Worm (Caenorhabditis elegans) whole organism, L4 larva: Measurements from ENCODE around the gene C01G12.13.

Experiments
- F10B5.3 ChIP-seq: sonication (generic microtip); optimal IDR thresholded peaks from 2 replicates; lab custom pipeline; 2016; ENCODE audit warnings: mild to moderate bottlenecking, missing genetic modification characterization, missing compliant biosample characterization
- F37D6.2 ChIP-seq: sonication (generic microtip); optimal IDR thresholded peaks from 2 replicates; lab custom pipeline; 2016; ENCODE audit warnings: mild to moderate bottlenecking, missing genetic modification characterization, missing compliant biosample characterization
- T26A8.4 ChIP-seq: fragments of 200-800 bp; sonication (Bioruptor generic); IDR thresholded peaks from 2 replicates; pipeline ENCODE4 v1.3.6; 2022; ENCODE audit warnings: missing genetic modification characterization, missing compliant biosample characterization
- Y75B8A.6 ChIP-seq: fragments of 200-800 bp; sonication (Bioruptor generic); IDR thresholded peaks from 2 replicates; pipeline ENCODE4 v1.3.6; 2022; ENCODE audit warnings: missing genetic modification reagents, missing genetic modification characterization, missing compliant biosample characterization
- aha-1 ChIP-seq: fragments of 150-350 bp; peaks from one replicate; lab custom pipeline; 2014; ENCODE audit warnings: missing biosample characterization, missing genetic modification characterization
- aly-2 ChIP-seq: sonication (generic microtip); optimal IDR thresholded peaks from 2 replicates; lab custom pipeline; 2018; ENCODE audit warnings: missing biosample characterization, missing genetic modification characterization
- arid-1 ChIP-seq: fragments of 200-800 bp; sonication (Bioruptor generic); conservative IDR thresholded peaks from 2 replicates; pipeline ENCODE4 v1.3.6; 2022; ENCODE audit warnings: missing genetic modification reagents, missing genetic modification characterization, missing compliant biosample characterization
- ceh-20 ChIP-seq: fragments of 200-800 bp; sonication (Bioruptor generic); IDR thresholded peaks from 2 replicates; pipeline ENCODE4 v1.3.6; 2022; ENCODE audit warnings: missing genetic modification reagents, missing genetic modification characterization, missing compliant biosample characterization
- ceh-28 ChIP-seq: fragments of 150-350 bp; optimal IDR thresholded peaks from 2 replicates; lab custom pipeline; 2014; ENCODE audit warnings: missing biosample characterization, missing genetic modification reagents, missing genetic modification characterization
- ceh-62 ChIP-seq: sonication (generic microtip); optimal IDR thresholded peaks from 2 replicates; lab custom pipeline; 2017; ENCODE audit warnings: missing biosample characterization, missing genetic modification characterization
- ctbp-1 ChIP-seq: fragments of 200-800 bp; sonication (Bioruptor generic); IDR thresholded peaks from 2 replicates; pipeline ENCODE4 v1.3.6; 2022; ENCODE audit warnings: missing genetic modification reagents, missing genetic modification characterization, missing compliant biosample characterization
- daf-16 ChIP-seq, 3 experiments: sonication (generic microtip); optimal IDR thresholded peaks; 2 replicates each; lab custom pipeline; 2016 to 2017; ENCODE audit warnings: missing genetic modification characterization in 3 of 3, missing genetic modification reagents in 3 of 3, mild to moderate bottlenecking in 2 of 3, missing compliant biosample characterization in 2 of 3, missing biosample characterization in 1 of 3, moderate library complexity in 1 of 3
- dmd-6 ChIP-seq: fragments of 200-800 bp; sonication (Bioruptor generic); IDR thresholded peaks from 2 replicates; pipeline ENCODE4 v1.3.6; 2022; ENCODE audit warnings: missing genetic modification reagents, missing genetic modification characterization, missing compliant biosample characterization
- dmd-8 ChIP-seq: fragments of 200-800 bp; sonication (Bioruptor generic); IDR thresholded peaks from 2 replicates; pipeline ENCODE4 v1.3.6; 2022; ENCODE audit warnings: missing genetic modification characterization, missing compliant biosample characterization
- dpl-1 ChIP-seq: fragments of 150-350 bp; optimal IDR thresholded peaks from 2 replicates; lab custom pipeline; 2014; ENCODE audit warnings: missing biosample characterization, missing genetic modification reagents, missing genetic modification characterization
- egl-43 ChIP-seq: fragments of 200-800 bp; sonication (Bioruptor generic); IDR thresholded peaks from 2 replicates; pipeline ENCODE4 v1.3.6; 2022; ENCODE audit warnings: missing genetic modification reagents, missing genetic modification characterization, missing compliant biosample characterization
- fkh-10 ChIP-seq: fragments of 150-350 bp; optimal IDR thresholded peaks from 2 replicates; lab custom pipeline; 2014; ENCODE audit warnings: missing biosample characterization, missing genetic modification reagents, missing genetic modification characterization
- hmg-1.1 ChIP-seq: fragments of 200-800 bp; sonication (Bioruptor generic); IDR thresholded peaks from 2 replicates; pipeline ENCODE4 v1.3.6; 2022; ENCODE audit warnings: missing genetic modification reagents, missing genetic modification characterization, missing compliant biosample characterization
- lin-13 ChIP-seq: fragments of 150-350 bp; optimal IDR thresholded peaks from 2 replicates; lab custom pipeline; 2014; ENCODE audit warnings: missing biosample characterization, missing genetic modification reagents, missing genetic modification characterization
- madf-5 ChIP-seq, 2 experiments: fragments of 200-800 bp; sonication (Bioruptor generic); IDR thresholded peaks; 2 replicates each; pipeline ENCODE4 v1.3.6; 2022; ENCODE audit warnings: missing compliant biosample characterization in 2 of 2, missing genetic modification characterization in 2 of 2
- mdl-1 ChIP-seq, 2 experiments: fragments of 150-350 bp in 1 of 2; sonication (generic microtip) in 1 of 2; optimal IDR thresholded peaks; 2 replicates each; lab custom pipeline; 2014 to 2017; ENCODE audit warnings: missing biosample characterization in 2 of 2, missing genetic modification characterization in 2 of 2
- nhr-102 ChIP-seq: sonication (generic microtip); optimal IDR thresholded peaks from 2 replicates; lab custom pipeline; 2016; ENCODE audit warnings: mild to moderate bottlenecking, missing genetic modification characterization, moderate library complexity, missing compliant biosample characterization
- nhr-237 ChIP-seq: sonication (generic microtip); optimal IDR thresholded peaks from 2 replicates; lab custom pipeline; 2017; ENCODE audit warnings: missing biosample characterization, missing genetic modification characterization
- pha-4 ChIP-seq, 2 experiments: fragments of 150-350 bp in 1 of 2; fragments of 200-800 bp in 1 of 2; sonication (Bioruptor generic) in 1 of 2; IDR thresholded peaks in 1 of 2; optimal IDR thresholded peaks in 1 of 2; 2 replicates each; pipeline versions ENCODE4 v1.3.6 to Lab custom; 2014 to 2022; ENCODE audit warnings: missing genetic modification characterization in 2 of 2, missing genetic modification reagents in 2 of 2, missing biosample characterization in 1 of 2, missing compliant biosample characterization in 1 of 2
- pqm-1 ChIP-seq: sonication (generic microtip); optimal IDR thresholded peaks from 2 replicates; lab custom pipeline; 2017; ENCODE audit warnings: missing biosample characterization, missing genetic modification characterization
- set-16 ChIP-seq: fragments of 200-800 bp; sonication (Bioruptor generic); IDR thresholded peaks from 2 replicates; pipeline ENCODE4 v1.3.6; 2022; ENCODE audit warnings: missing genetic modification reagents, missing genetic modification characterization, missing compliant biosample characterization
- skn-1 ChIP-seq: fragments of 150-350 bp; optimal IDR thresholded peaks from 2 replicates; lab custom pipeline; 2014; ENCODE audit warnings: missing biosample characterization, missing genetic modification characterization
- snpc-4 ChIP-seq: fragments of 150-350 bp; optimal IDR thresholded peaks from 2 replicates; lab custom pipeline; 2014; ENCODE audit warnings: missing biosample characterization, missing genetic modification characterization
- tag-97 ChIP-seq: fragments of 200-800 bp; sonication (Bioruptor generic); IDR thresholded peaks from 2 replicates; pipeline ENCODE4 v1.3.6; 2022; ENCODE audit warnings: missing genetic modification characterization, missing compliant biosample characterization
- unc-62 ChIP-seq, 3 experiments: fragments of 150-350 bp in 1 of 3; sonication (generic microtip); optimal IDR thresholded peaks in 2 of 3; peaks in 1 of 3; 1 replicate in 1 of 3; 2 replicates in 2 of 3; lab custom pipeline; 2014 to 2017; ENCODE audit warnings: missing biosample characterization in 3 of 3, missing genetic modification characterization in 3 of 3, missing genetic modification reagents in 3 of 3, missing genotype in 1 of 3
- zfp-3 ChIP-seq: fragments of 200-800 bp; sonication (Bioruptor generic); conservative IDR thresholded peaks from 2 replicates; pipeline ENCODE4 v1.3.6; 2022; ENCODE audit warnings: missing genetic modification reagents, missing genetic modification characterization, missing compliant biosample characterization
- zip-2 ChIP-seq: fragments of 150-350 bp; optimal IDR thresholded peaks from 2 replicates; lab custom pipeline; 2014; ENCODE audit warnings: missing biosample characterization, missing genetic modification characterization

The C01G12.13 gene

DNA sequence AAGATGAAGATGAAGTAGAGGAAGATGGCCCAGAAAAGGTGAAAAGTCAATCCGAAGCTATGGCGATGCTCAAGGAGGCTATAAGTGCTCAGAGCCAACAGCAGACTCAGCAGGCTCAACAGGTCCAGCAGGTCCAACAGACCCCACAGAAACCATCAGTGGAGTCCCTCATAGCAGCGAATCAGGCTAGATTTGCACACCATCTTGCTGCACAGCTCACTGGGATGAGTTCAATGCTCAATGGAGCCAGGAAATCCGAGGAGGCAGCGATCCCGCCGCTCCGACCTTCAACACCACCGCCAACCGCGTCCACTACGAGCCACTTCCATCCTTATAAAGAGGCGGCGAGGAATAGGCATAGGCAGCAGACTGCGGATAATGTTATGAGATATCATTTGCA lies 1.7 kb upstream of the C01G12.13 start:
- TF ChIP-seq dpl-1 (GFP tag; lab: Kevin White, UChicago) (no peak), lin-13 (GFP tag; lab: Kevin White, UChicago) (no peak), daf-16 (GFP tag; optimal IDR thresholded peaks at IDR 0.05; lab: Kevin White, UChicago) (no peak), daf-16 (tag; optimal IDR thresholded peaks at IDR 0.05; lab: Kevin White, UChicago) (no peak), egl-43 (0 out of 2 replicates have a peak, but pooled peaks have one; percentile 63), snpc-4 (no peak), nhr-102 (tag; lab: Kevin White, UChicago) (no peak), madf-5 (GFP tag; IDR thresholded peaks at IDR 0.05; lab: Robert Waterston, UW) (0 out of 4 replicates have a peak, but pooled peaks of 1 of the 2 experiments have one; percentile 64), pqm-1 (tag; lab: Kevin White, UChicago) (no peak), set-16 (peak; percentile 73), dmd-6 (no peak), ceh-20 (GFP tag; lab: Robert Waterston, UW) (no peak), dmd-8 (0 out of 2 replicates have a peak, but pooled peaks have one; percentile 6), hmg-1.1 (GFP tag; lab: Robert Waterston, UW) (no peak), F10B5.3 (tag; lab: Kevin White, UChicago) (no peak), aly-2 (tag; lab: Kevin White, UChicago) (no peak), ceh-62 (tag; lab: Kevin White, UChicago) (no peak), aha-1 (tag; lab: Kevin White, UChicago) (no peak), F37D6.2 (no peak), zip-2 (no peak), nhr-237 (tag; lab: Kevin White, UChicago) (no peak), Y75B8A.6 (no peak), T26A8.4 (GFP tag; lab: Robert Waterston, UW) (0 out of 2 replicates have a peak, but pooled peaks have one; percentile 16), mdl-1 (tag; optimal IDR thresholded peaks at IDR 0.05; lab: Kevin White, UChicago) (no peak), zfp-3 (GFP tag; lab: Robert Waterston, UW) (no peak), arid-1 (no peak)

DNA sequence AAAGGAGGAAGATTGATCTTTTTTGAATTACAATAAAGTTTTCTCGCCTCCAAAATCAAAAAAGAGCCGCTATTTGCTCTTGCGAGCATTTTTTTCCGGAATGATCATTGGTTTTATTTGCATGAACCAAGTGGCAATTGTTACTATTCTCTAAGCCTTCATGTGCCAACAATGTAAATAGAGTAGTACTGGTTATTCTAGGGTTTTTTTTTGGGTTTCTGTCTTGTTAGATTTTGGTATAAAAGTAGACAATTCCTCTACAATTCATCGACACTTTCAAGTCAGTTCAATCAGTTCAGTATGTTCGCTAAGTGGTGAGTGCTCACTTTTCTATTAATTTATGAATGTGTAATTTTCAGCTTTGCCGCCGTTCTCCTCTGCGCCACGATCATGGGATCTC lies 1.5 kb downstream of the C01G12.13 start, which contains the start of gene nspb-7:
TSS of gene nspb-7 (plus strand) at position 301 of the 400 bp plus-strand sequence.
- TF ChIP-seq nhr-102 (tag; lab: Kevin White, UChicago) (no peak), aha-1 (tag; lab: Kevin White, UChicago) (peak; percentile 24)

DNA sequence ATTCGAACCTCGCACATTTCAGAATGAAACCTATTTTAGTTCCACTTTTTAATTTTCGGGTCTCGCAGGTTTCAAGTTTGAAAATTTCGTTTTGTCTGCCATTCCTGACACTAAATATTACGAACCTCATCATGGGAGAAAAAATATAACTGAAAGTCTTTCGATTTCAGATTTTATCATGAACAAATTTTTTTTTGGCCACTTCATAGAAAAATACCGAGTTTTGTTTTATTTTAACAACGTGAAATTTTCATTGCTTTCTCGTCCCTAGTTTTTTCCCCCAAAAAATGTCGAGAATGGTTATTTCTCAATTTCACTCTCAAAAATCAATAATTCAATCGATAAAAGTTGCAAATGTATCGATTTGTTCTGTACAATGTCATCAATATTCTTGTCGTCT lies 2.2 kb downstream of the C01G12.13 start, which contains the start of gene C01G12.9:
TSS of gene C01G12.9 (plus strand) at position 301 of the 400 bp plus-strand sequence.
- TF ChIP-seq ceh-28 (peak; percentile 70), unc-62 (GFP tag; optimal IDR thresholded peaks at IDR 0.05 in 1 of 2; lab: Kevin White, UChicago) (no peak), unc-62 (tag; optimal IDR thresholded peaks at IDR 0.05; lab: Kevin White, UChicago) (no peak)

ce11 chrII:14580549-14580948 lies 4.0 kb downstream of the C01G12.13 start, which contains the start of the genes nspb-8 and nspb-9:
Gene nspb-8 (minus strand): TSS chrII:14580649.
Gene nspb-9 (plus strand): TSS chrII:14580859.
- TF ChIP-seq nhr-102 (tag; lab: Kevin White, UChicago): no peak
- TF ChIP-seq F10B5.3 (tag; lab: Kevin White, UChicago): no peak
- TF ChIP-seq ctbp-1 (GFP tag; lab: Robert Waterston, UW): no peak
- no peak for TF ChIP-seq lin-13 (GFP tag; lab: Kevin White, UChicago)
- TF ChIP-seq unc-62 (GFP tag; optimal IDR thresholded peaks at IDR 0.05 in 1 of 2; lab: Kevin White, UChicago): peak in 1 of 2 experiments; percentile 46
- TF ChIP-seq unc-62 (tag; optimal IDR thresholded peaks at IDR 0.05; lab: Kevin White, UChicago): no peak
- TF ChIP-seq skn-1 (tag; lab: Kevin White, UChicago): no peak
- peak; percentile 42 for TF ChIP-seq aha-1 (tag; lab: Kevin White, UChicago)
- TF ChIP-seq dmd-8: no peak
- no peak for TF ChIP-seq tag-97 (GFP tag; lab: Robert Waterston, UW)
- no peak for TF ChIP-seq pha-4 (GFP tag; IDR thresholded peaks at IDR 0.05; lab: Robert Waterston, UW)
- TF ChIP-seq pha-4 (tag; optimal IDR thresholded peaks at IDR 0.05; lab: Kevin White, UChicago): no peak
- TF ChIP-seq nhr-237 (tag; lab: Kevin White, UChicago): no peak

DNA sequence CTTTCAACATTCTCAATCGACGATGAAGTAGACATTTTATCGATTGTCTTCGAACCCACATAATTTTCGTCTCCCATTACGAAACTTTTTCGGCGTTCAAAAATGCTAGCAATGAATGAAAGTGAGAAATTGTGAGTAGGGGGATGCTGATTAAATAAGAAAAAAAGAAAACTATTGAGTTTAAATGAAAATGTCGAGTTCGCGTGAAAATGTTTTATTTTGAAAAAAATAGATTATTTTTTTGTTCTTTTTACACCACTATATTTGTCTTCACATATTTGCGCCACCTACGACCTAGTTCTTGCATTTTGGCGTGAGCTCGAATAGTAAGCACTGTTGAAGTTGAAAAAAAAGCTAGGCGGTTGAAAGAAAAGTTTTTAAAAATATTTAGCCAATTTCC lies 5.7 kb downstream of the C01G12.13 start, which contains the start of gene C01G12.3:
TSS of gene C01G12.3 (minus strand) at position 101 of the 400 bp plus-strand sequence.
- TF ChIP-seq unc-62 (GFP tag; optimal IDR thresholded peaks at IDR 0.05 in 1 of 2; lab: Kevin White, UChicago) (peak in 1 of 2 experiments; percentile 11), unc-62 (tag; optimal IDR thresholded peaks at IDR 0.05; lab: Kevin White, UChicago) (no peak), fkh-10 (no peak)
- TF ChIP-seq, all 104 proteins: peak for 1
